Worm (Caenorhabditis elegans) whole organism, late embryonic: Measurements from ENCODE around the gene ech-3.

Experiments
- dve-1 ChIP-seq: sonication (generic microtip); optimal IDR thresholded peaks from 2 replicates; lab custom pipeline; 2017; ENCODE audit warnings: antibody characterized with exemption, mild to moderate bottlenecking, missing genetic modification characterization, missing compliant biosample characterization
- hlh-30 ChIP-seq: sonication (generic microtip); optimal IDR thresholded peaks from 2 replicates; lab custom pipeline; 2017; ENCODE audit warnings: antibody characterized with exemption, missing genetic modification characterization, missing compliant biosample characterization; ENCODE audit not compliant: insufficient read depth
- nhr-11 ChIP-seq: fragments of 150-350 bp; optimal IDR thresholded peaks from 2 replicates; lab custom pipeline; 2014; ENCODE audit warnings: missing biosample characterization, missing genetic modification characterization
- pha-4 ChIP-seq: fragments of 150-350 bp; optimal IDR thresholded peaks from 2 replicates; lab custom pipeline; 2018; ENCODE audit warnings: missing biosample characterization, missing genetic modification reagents, missing genetic modification characterization
- unc-55 ChIP-seq: sonication (generic microtip); optimal IDR thresholded peaks from 2 replicates; lab custom pipeline; 2017; ENCODE audit warnings: missing biosample characterization, missing genetic modification reagents, missing genetic modification characterization

ce11 chrV:7985860-7986259 is 36.2 kb upstream of the ech-3 start, which contains the start of gene Y97E10AL.1:
- TF ChIP-seq pha-4 (tag; lab: Kevin White, UChicago) (no peak), dve-1 (tag; lab: Kevin White, UChicago) (no peak), nhr-11 (no peak), hlh-30 (tag; lab: Kevin White, UChicago) (no peak), unc-55 (no peak)
